Worm (Caenorhabditis elegans) whole organism, young adult: Measurements from ENCODE around the gene F21C10.1.
A peak's percentile ranks its signal among the peaks of the same experiment; 100 is the strongest.

Experiments used
- B0035.1 ChIP-seq: sonication (generic microtip); optimal IDR thresholded peaks from 2 replicates; lab custom pipeline; 2016; ENCODE audit warnings: missing genetic modification characterization, mild to moderate bottlenecking, missing compliant biosample characterization, missing genotype, missing genetic modification reagents
- B0336.3 ChIP-seq: fragments of 200-800 bp; sonication (Bioruptor generic); IDR thresholded peaks from 2 replicates; pipeline ENCODE4 v1.3.6; 2022; ENCODE audit warnings: missing genetic modification characterization, missing compliant biosample characterization
- C06A6.2 ChIP-seq: fragments of 200-800 bp; sonication (Bioruptor generic); conservative IDR thresholded peaks from 2 replicates; pipeline ENCODE4 v1.3.6; 2022; ENCODE audit warnings: missing genetic modification characterization, missing compliant biosample characterization
- C17E4.6 ChIP-seq: fragments of 200-800 bp; sonication (Bioruptor generic); IDR thresholded peaks from 2 replicates; pipeline ENCODE4 v1.3.6; 2022; ENCODE audit warnings: missing genetic modification reagents, missing genetic modification characterization, missing compliant biosample characterization
- F49E8.2 ChIP-seq: sonication (generic microtip); optimal IDR thresholded peaks from 3 replicates; lab custom pipeline; 2017; ENCODE audit warnings: missing genetic modification characterization, mild to moderate bottlenecking, missing compliant biosample characterization, antibody characterized with exemption, moderate library complexity; ENCODE audit not compliant: insufficient read depth
- F52B5.7 ChIP-seq: sonication (generic microtip); optimal IDR thresholded peaks from 2 replicates; lab custom pipeline; 2016; ENCODE audit warnings: mild to moderate bottlenecking, missing genetic modification characterization, missing compliant biosample characterization
- F55B11.4 ChIP-seq: sonication (generic microtip); optimal IDR thresholded peaks from 2 replicates; lab custom pipeline; 2016; ENCODE audit warnings: missing compliant biosample characterization, missing genetic modification characterization, borderline replicate concordance; ENCODE audit not compliant: insufficient read depth
- F57A8.1 ChIP-seq: fragments of 200-800 bp; sonication (Bioruptor generic); optimal IDR thresholded peaks from 2 replicates; lab custom pipeline; 2018; ENCODE audit warnings: mild to moderate bottlenecking, missing genetic modification characterization, moderate library complexity, missing compliant biosample characterization
- T26A5.8 ChIP-seq: sonication (generic microtip); optimal IDR thresholded peaks from 2 replicates; lab custom pipeline; 2016; ENCODE audit warnings: missing genetic modification characterization, missing compliant biosample characterization
- ZK185.1 ChIP-seq: sonication (generic microtip); optimal IDR thresholded peaks from 2 replicates; lab custom pipeline; 2016; ENCODE audit warnings: mild to moderate bottlenecking, missing genetic modification characterization, missing compliant biosample characterization; ENCODE audit not compliant: poor library complexity, severe bottlenecking
- aptf-3 ChIP-seq: fragments of 200-800 bp; sonication (Bioruptor generic); IDR thresholded peaks from 2 replicates; pipeline ENCODE4 v1.3.6; 2022; ENCODE audit warnings: missing genetic modification characterization, missing compliant biosample characterization
- attf-3 ChIP-seq: fragments of 200-800 bp; sonication (Bioruptor generic); conservative IDR thresholded peaks from 2 replicates; pipeline ENCODE4 v1.3.6; 2022; ENCODE audit warnings: missing genetic modification reagents, missing genetic modification characterization, missing compliant biosample characterization
- attf-5 ChIP-seq: fragments of 200-800 bp; sonication (Bioruptor generic); optimal IDR thresholded peaks from 2 replicates; lab custom pipeline; 2018; ENCODE audit warnings: mild to moderate bottlenecking, missing genetic modification characterization, missing compliant biosample characterization
- bed-1 ChIP-seq: fragments of 200-800 bp; sonication (Bioruptor generic); IDR thresholded peaks from 2 replicates; pipeline ENCODE4 v1.3.6; 2022; ENCODE audit warnings: missing genetic modification reagents, missing genetic modification characterization, missing compliant biosample characterization
- ceh-27 ChIP-seq: fragments of 200-800 bp; sonication (Bioruptor generic); optimal IDR thresholded peaks from 2 replicates; lab custom pipeline; 2018; ENCODE audit warnings: mild to moderate bottlenecking, missing genetic modification characterization, moderate library complexity, missing compliant biosample characterization
- ceh-40 ChIP-seq: fragments of 200-800 bp; sonication (Bioruptor generic); IDR thresholded peaks from 2 replicates; pipeline ENCODE4 v1.3.6; 2022; ENCODE audit warnings: missing genetic modification characterization, missing compliant biosample characterization
- egl-44 ChIP-seq: fragments of 200-800 bp; sonication (Bioruptor generic); IDR thresholded peaks from 2 replicates; pipeline ENCODE4 v1.3.6; 2022; ENCODE audit warnings: missing genetic modification reagents, missing genetic modification characterization, missing compliant biosample characterization
- egrh-3 ChIP-seq: fragments of 200-800 bp; sonication (Bioruptor generic); IDR thresholded peaks from 2 replicates; pipeline ENCODE4 v1.3.6; 2022; ENCODE audit warnings: missing genetic modification reagents, missing genetic modification characterization, missing compliant biosample characterization
- ekl-4 ChIP-seq: fragments of 200-800 bp; sonication (Bioruptor generic); IDR thresholded peaks from 2 replicates; pipeline ENCODE4 v1.3.6; 2022; ENCODE audit warnings: missing genetic modification reagents, missing genetic modification characterization, missing compliant biosample characterization
- him-1 ChIP-seq: sonication (generic microtip); optimal IDR thresholded peaks from 2 replicates; lab custom pipeline; 2016; ENCODE audit warnings: missing genotype, missing genetic modification reagents, missing genetic modification characterization, missing compliant biosample characterization
- hmg-1.2 ChIP-seq: fragments of 200-800 bp; sonication (Bioruptor generic); IDR thresholded peaks from 2 replicates; pipeline ENCODE4 v1.3.6; 2022; ENCODE audit warnings: missing genetic modification reagents, missing genetic modification characterization, missing compliant biosample characterization
- hrde-1 ChIP-seq: sonication (generic microtip); optimal IDR thresholded peaks from 2 replicates; lab custom pipeline; 2016; ENCODE audit warnings: missing genetic modification characterization, mild to moderate bottlenecking, missing compliant biosample characterization, moderate library complexity, missing genotype, missing genetic modification reagents, borderline replicate concordance
- let-526 ChIP-seq: fragments of 200-800 bp; sonication (Bioruptor generic); IDR thresholded peaks from 2 replicates; pipeline ENCODE4 v1.3.6; 2022; ENCODE audit warnings: missing genetic modification reagents, missing genetic modification characterization, missing compliant biosample characterization
- let-607 ChIP-seq, 2 experiments: fragments of 200-800 bp in 1 of 2; sonication (Bioruptor generic) in 1 of 2; sonication (generic microtip) in 1 of 2; optimal IDR thresholded peaks; 2 replicates each; lab custom pipeline; 2016 to 2018; ENCODE audit warnings: mild to moderate bottlenecking in 2 of 2, missing compliant biosample characterization in 2 of 2, missing genetic modification characterization in 2 of 2, moderate library complexity in 2 of 2, missing genotype in 1 of 2
- lsl-1 ChIP-seq: fragments of 200-800 bp; sonication (Bioruptor generic); optimal IDR thresholded peaks from 2 replicates; lab custom pipeline; 2018; ENCODE audit warnings: mild to moderate bottlenecking, missing genetic modification characterization, moderate library complexity, missing compliant biosample characterization
- lsy-27 ChIP-seq: sonication (generic microtip); optimal IDR thresholded peaks from 2 replicates; lab custom pipeline; 2017; ENCODE audit warnings: missing genetic modification characterization, mild to moderate bottlenecking, missing compliant biosample characterization, antibody characterized with exemption, missing genotype, borderline replicate concordance; ENCODE audit not compliant: insufficient read depth
- mel-28 ChIP-seq: sonication (generic microtip); optimal IDR thresholded peaks from 2 replicates; lab custom pipeline; 2016; ENCODE audit warnings: borderline replicate concordance, mild to moderate bottlenecking, missing genetic modification characterization, missing compliant biosample characterization
- nhr-80 ChIP-seq: sonication (generic microtip); optimal IDR thresholded peaks from 2 replicates; lab custom pipeline; 2016; ENCODE audit warnings: missing genetic modification characterization, missing compliant biosample characterization
- nhr-90 ChIP-seq: sonication (generic microtip); optimal IDR thresholded peaks from 2 replicates; lab custom pipeline; 2016; ENCODE audit warnings: missing genotype, mild to moderate bottlenecking, missing genetic modification characterization, missing compliant biosample characterization
- rcor-1 ChIP-seq: fragments of 200-800 bp; sonication (Bioruptor generic); IDR thresholded peaks from 2 replicates; pipeline ENCODE4 v1.3.6; 2022; ENCODE audit warnings: missing genetic modification reagents, missing genetic modification characterization, missing compliant biosample characterization
- rec-8 ChIP-seq, 2 experiments: sonication (generic microtip); optimal IDR thresholded peaks; 2 replicates each; lab custom pipeline; 2016; ENCODE audit warnings: mild to moderate bottlenecking in 2 of 2, missing genetic modification characterization in 2 of 2, missing genetic modification reagents in 2 of 2, missing genotype in 2 of 2, missing biosample characterization in 1 of 2, missing compliant biosample characterization in 1 of 2, moderate library complexity in 1 of 2
- rpc-1 ChIP-seq, 2 experiments: fragments of 150-350 bp in 1 of 2; sonication (generic microtip) in 1 of 2; optimal IDR thresholded peaks; 2 replicates each; lab custom pipeline; 2014 to 2018; ENCODE audit warnings: missing biosample characterization in 1 of 2, missing genetic modification characterization in 1 of 2, missing genetic modification reagents in 1 of 2, missing genotype in 1 of 2
- sdz-38 ChIP-seq: sonication (generic microtip); optimal IDR thresholded peaks from 2 replicates; lab custom pipeline; 2016; ENCODE audit warnings: missing genotype, missing genetic modification characterization, missing compliant biosample characterization
- snpc-3.4 ChIP-seq: sonication (generic microtip); optimal IDR thresholded peaks from 2 replicates; lab custom pipeline; 2017; ENCODE audit warnings: missing genetic modification characterization, mild to moderate bottlenecking, missing compliant biosample characterization, antibody characterized with exemption, moderate library complexity, missing genotype, missing genetic modification reagents
- somi-1 ChIP-seq: fragments of 200-800 bp; sonication (Bioruptor generic); optimal IDR thresholded peaks from 2 replicates; lab custom pipeline; 2018; ENCODE audit warnings: mild to moderate bottlenecking, missing genetic modification characterization, missing compliant biosample characterization
- sptf-2 ChIP-seq: fragments of 200-800 bp; sonication (Bioruptor generic); optimal IDR thresholded peaks from 2 replicates; lab custom pipeline; 2018; ENCODE audit warnings: mild to moderate bottlenecking, missing genetic modification characterization, missing compliant biosample characterization
- tbp1 ChIP-seq: fragments of 200-800 bp; sonication (Bioruptor generic); optimal IDR thresholded peaks from 2 replicates; lab custom pipeline; 2018; ENCODE audit warnings: mild to moderate bottlenecking, missing genetic modification characterization, missing compliant biosample characterization
- unc-62 ChIP-seq: fragments of 150-350 bp; optimal IDR thresholded peaks from 2 replicates; lab custom pipeline; 2014; ENCODE audit warnings: missing biosample characterization, missing genetic modification reagents, missing genetic modification characterization
- xnd-1 ChIP-seq: sonication (generic microtip); optimal IDR thresholded peaks from 2 replicates; lab custom pipeline; 2016; ENCODE audit warnings: missing genotype, missing genetic modification reagents, missing genetic modification characterization, missing compliant biosample characterization
- zim-3 ChIP-seq: sonication (generic microtip); optimal IDR thresholded peaks from 2 replicates; lab custom pipeline; 2017; ENCODE audit warnings: mild to moderate bottlenecking, missing genetic modification characterization, moderate library complexity, missing compliant biosample characterization
- ztf-18 ChIP-seq: sonication (generic microtip); optimal IDR thresholded peaks from 2 replicates; lab custom pipeline; 2016; ENCODE audit warnings: missing genotype, mild to moderate bottlenecking, missing genetic modification characterization, missing compliant biosample characterization
- ztf-22 ChIP-seq: fragments of 200-800 bp; sonication (Bioruptor generic); optimal IDR thresholded peaks from 2 replicates; lab custom pipeline; 2018; ENCODE audit warnings: mild to moderate bottlenecking, missing genetic modification characterization, moderate library complexity, missing compliant biosample characterization
- ztf-25 ChIP-seq: fragments of 200-800 bp; sonication (Bioruptor generic); IDR thresholded peaks from 2 replicates; pipeline ENCODE4 v1.3.6; 2022; ENCODE audit warnings: missing genetic modification reagents, missing genetic modification characterization, missing compliant biosample characterization

The F21C10.1 gene

ce11 chrV:9094060-9094628 lies 38.0 kb upstream of the F21C10.1 start (continued):
- TF ChIP-seq F55B11.4 (tag; lab: Kevin White, UChicago) (no peak), lsy-27 (no peak), rec-8 (tag; optimal IDR thresholded peaks at IDR 0.05; lab: Kevin White, UChicago) (no peak), C17E4.6 (no peak), ceh-27 (GFP tag; lab: Kevin White, UChicago) (no peak), rcor-1 (GFP tag; lab: Robert Waterston, UW) (0 out of 2 replicates have a peak, but pooled peaks have one; percentile 12), ztf-18 (tag; lab: Kevin White, UChicago) (no peak), hmg-1.2 (GFP tag; lab: Robert Waterston, UW) (peak; percentile 25; the same call in 1 of the 2 replicates), aptf-3 (GFP tag; lab: Robert Waterston, UW) (no peak), ztf-22 (GFP tag; lab: Kevin White, UChicago) (no peak), him-1 (tag; lab: Kevin White, UChicago) (no peak), ekl-4 (no peak), nhr-90 (tag; lab: Kevin White, UChicago) (no peak), F57A8.1 (GFP tag; lab: Kevin White, UChicago) (no peak), nhr-80 (tag; lab: Kevin White, UChicago) (peak; percentile 46), hrde-1 (tag; lab: Kevin White, UChicago) (no peak), let-526 (GFP tag; lab: Robert Waterston, UW) (peak; percentile 41; the same call in 1 of the 2 replicates), somi-1 (no peak), snpc-3.4 (tag; lab: Kevin White, UChicago) (no peak), B0336.3 (GFP tag; lab: Robert Waterston, UW) (0 out of 2 replicates have a peak, but pooled peaks have one; percentile 18), F49E8.2 (no peak), xnd-1 (tag; lab: Kevin White, UChicago) (no peak), bed-1 (GFP tag; lab: Robert Waterston, UW) (no peak), sdz-38 (tag; lab: Kevin White, UChicago) (no peak), ztf-25 (GFP tag; lab: Robert Waterston, UW) (no peak), tbp1 (peak; percentile 47), mel-28 (no peak), lsl-1 (no peak), B0035.1 (tag; lab: Kevin White, UChicago) (no peak), zim-3 (tag; lab: Kevin White, UChicago) (no peak), F52B5.7 (tag; lab: Kevin White, UChicago) (no peak), let-607 (tag; optimal IDR thresholded peaks at IDR 0.05; lab: Kevin White, UChicago) (peak in 1 of 2 experiments; percentile 6), egl-44 (GFP tag; lab: Robert Waterston, UW) (no peak), attf-5 (GFP tag; lab: Kevin White, UChicago) (peak; percentile 50), attf-3 (GFP tag; lab: Robert Waterston, UW) (no peak), unc-62 (GFP tag; lab: Kevin White, UChicago) (no peak), sptf-2 (no peak), T26A5.8 (tag; lab: Kevin White, UChicago) (no peak), egrh-3 (GFP tag; lab: Robert Waterston, UW) (no peak), ZK185.1 (tag; lab: Kevin White, UChicago) (no peak), ceh-40 (GFP tag; lab: Robert Waterston, UW) (no peak), rpc-1 (optimal IDR thresholded peaks at IDR 0.05; lab: Kevin White, UChicago) (no peak), rpc-1 (tag; optimal IDR thresholded peaks at IDR 0.05; lab: Kevin White, UChicago) (no peak), C06A6.2 (GFP tag; lab: Robert Waterston, UW) (no peak)
